Worm (Caenorhabditis elegans) whole organism, L3 larva: Measurements from ENCODE around the gene Y57G11A.2.

Experiments used
- egl-27 ChIP-seq: sonication (generic microtip); optimal IDR thresholded peaks from 4 replicates; lab custom pipeline; 2017; ENCODE audit warnings: missing biosample characterization, missing genetic modification reagents, missing genetic modification characterization
- fos-1 ChIP-seq: fragments of 150-350 bp; optimal IDR thresholded peaks from 2 replicates; lab custom pipeline; 2014; ENCODE audit warnings: missing biosample characterization, missing genetic modification characterization
- jun-1 ChIP-seq: fragments of 150-350 bp; optimal IDR thresholded peaks from 2 replicates; lab custom pipeline; 2014; ENCODE audit warnings: missing biosample characterization, missing genetic modification reagents, missing genetic modification characterization
- lin-15B ChIP-seq: fragments of 150-350 bp; optimal IDR thresholded peaks from 2 replicates; lab custom pipeline; 2014; ENCODE audit warnings: missing biosample characterization, missing genetic modification characterization
- lin-39 ChIP-seq: fragments of 150-350 bp; optimal IDR thresholded peaks from 2 replicates; lab custom pipeline; 2018; ENCODE audit warnings: missing biosample characterization, missing genetic modification reagents, missing genetic modification characterization
- lsy-12 ChIP-seq: sonication (generic microtip); optimal IDR thresholded peaks from 2 replicates; lab custom pipeline; 2016; ENCODE audit warnings: mild to moderate bottlenecking, missing genetic modification characterization, missing compliant biosample characterization
- mdl-1 ChIP-seq: fragments of 150-350 bp; optimal IDR thresholded peaks from 2 replicates; lab custom pipeline; 2014; ENCODE audit warnings: missing biosample characterization, missing genetic modification characterization
- nfya-1 ChIP-seq: sonication (generic microtip); optimal IDR thresholded peaks from 2 replicates; lab custom pipeline; 2017; ENCODE audit warnings: missing genetic modification characterization, mild to moderate bottlenecking, missing compliant biosample characterization, antibody characterized with exemption, moderate library complexity; ENCODE audit not compliant: insufficient read depth
- nhr-11 ChIP-seq: fragments of 150-350 bp; optimal IDR thresholded peaks from 2 replicates; lab custom pipeline; 2014; ENCODE audit warnings: missing biosample characterization, missing genetic modification characterization
- unc-39 ChIP-seq: sonication (generic microtip); optimal IDR thresholded peaks from 4 replicates; lab custom pipeline; 2017; ENCODE audit warnings: missing biosample characterization, missing genetic modification characterization

DNA sequence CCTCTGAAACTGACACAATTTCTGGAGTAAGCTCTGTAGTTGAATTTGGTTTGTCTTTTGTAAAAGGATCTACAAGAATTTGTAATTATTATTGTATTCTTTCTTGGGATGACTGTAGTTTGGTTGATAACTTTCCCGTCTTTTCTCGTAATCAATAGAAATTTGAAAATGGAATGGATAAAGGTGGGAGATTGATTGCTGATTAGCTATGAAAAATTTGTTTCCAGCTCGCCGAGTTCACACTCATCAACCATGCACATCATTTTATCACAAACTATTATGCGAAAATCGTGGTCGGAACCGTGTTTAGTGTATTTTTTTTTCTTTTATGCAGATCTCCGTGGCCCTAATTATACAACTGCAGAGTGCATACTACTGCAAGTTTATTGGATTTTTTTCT, 17.6 kb upstream of the Y57G11A.2 start, which contains the start of gene T27E7.5:
- TF ChIP-seq fos-1 (tag; lab: Kevin White, UChicago): no peak
- TF ChIP-seq lsy-12: no peak
- no peak for TF ChIP-seq mdl-1
- no peak for TF ChIP-seq nfya-1 (tag; lab: Kevin White, UChicago)
- TF ChIP-seq jun-1 (tag; lab: Kevin White, UChicago): no peak
- no peak for TF ChIP-seq lin-15B (tag; lab: Kevin White, UChicago)
- TF ChIP-seq egl-27 (tag; lab: Kevin White, UChicago): no peak
- TF ChIP-seq unc-39 (tag; lab: Kevin White, UChicago): no peak
- TF ChIP-seq nhr-11 (tag; lab: Kevin White, UChicago): no peak
- TF ChIP-seq lin-39 (tag; lab: Kevin White, UChicago): no peak
